Fruit fly (Drosophila melanogaster) S2 (cell line): Measurements from ENCODE around the gene GMF.
A peak's percentile ranks its signal among the peaks of the same experiment; 100 is the strongest.

Source experiments
- CG8478 ChIP-seq: fragments of >200 bp; optimal IDR thresholded peaks from 2 replicates; lab custom pipeline; 2018
- CTCF ChIP-seq, 2 experiments: fragments of >200 bp; optimal IDR thresholded peaks; 2 replicates each; lab custom pipeline; 2018

Gene GMF

dm6 chr2L:16302773-16303279 lies at the start of gene GMF:
TSS of gene GMF (minus strand) at chr2L:16302954.
- TF ChIP-seq CTCF (optimal IDR thresholded peaks at IDR 0.05; lab: Kevin White, UChicago) (peak in 1 of 2 experiments; percentile 18), CG8478 (lab: Kevin White, UChicago) (no peak)

- TF ChIP-seq CTCF (optimal IDR thresholded peaks at IDR 0.05; lab: Kevin White, UChicago): no peak
- TF ChIP-seq CG8478 (lab: Kevin White, UChicago): no peak
Observed at dm6 chr2L:16351805-16352584, 49.2 kb upstream of the GMF start.

dm6 chr2L:16350742-16351568 lies 48.2 kb upstream of the GMF start:
- no peak for TF ChIP-seq CG8478 (lab: Kevin White, UChicago)
- peak in 1 of 2 experiments; percentile 0 for TF ChIP-seq CTCF (optimal IDR thresholded peaks at IDR 0.05; lab: Kevin White, UChicago)

dm6 chr2L:16350160-16350633 lies 47.4 kb upstream of the GMF start:
- no peak for TF ChIP-seq CG8478 (lab: Kevin White, UChicago)
- peak; percentile 71 to 75 for TF ChIP-seq CTCF (optimal IDR thresholded peaks at IDR 0.05; lab: Kevin White, UChicago)

dm6 chr2L:16342224-16342623 lies 39.5 kb upstream of the GMF start, which contains the start of gene CG44405:
TSS of gene CG44405 (minus strand) at chr2L:16342324.
- no peak for TF ChIP-seq CG8478 (lab: Kevin White, UChicago)
- TF ChIP-seq CTCF (optimal IDR thresholded peaks at IDR 0.05; lab: Kevin White, UChicago): no peak

- TF ChIP-seq CG8478 (lab: Kevin White, UChicago): no peak
- no peak for TF ChIP-seq CTCF (optimal IDR thresholded peaks at IDR 0.05; lab: Kevin White, UChicago)
Observed at dm6 chr2L:16340268-16340667, 37.5 kb upstream of the GMF start, which contains the start of gene CG42266. TSS of gene CG42266 (minus strand) at chr2L:16340368.

dm6 chr2L:16337785-16338184 lies 35.0 kb upstream of the GMF start, which contains the start of gene CG31817:
TSS of gene CG31817 (minus strand) at chr2L:16337885.
- TF ChIP-seq CG8478 (lab: Kevin White, UChicago): no peak
- no peak for TF ChIP-seq CTCF (optimal IDR thresholded peaks at IDR 0.05; lab: Kevin White, UChicago)

- TF ChIP-seq CTCF (optimal IDR thresholded peaks at IDR 0.05; lab: Kevin White, UChicago) (no peak), CG8478 (lab: Kevin White, UChicago) (no peak)
Observed at dm6 chr2L:16329625-16330024, 26.9 kb upstream of the GMF start, which contains the start of gene CG4440. TSS of gene CG4440 (plus strand) at chr2L:16329925.

dm6 chr2L:16329102-16329520 lies 26.4 kb upstream of the GMF start, which contains the start of gene mRpL4:
TSS of gene mRpL4 (minus strand) at chr2L:16329132.
- TF ChIP-seq CG8478 (lab: Kevin White, UChicago): no peak
- peak in 1 of 2 experiments; percentile 19 for TF ChIP-seq CTCF (optimal IDR thresholded peaks at IDR 0.05; lab: Kevin White, UChicago)

dm6 chr2L:16326892-16327291 lies 24.1 kb upstream of the GMF start, which contains the start of gene CG4278:
TSS of gene CG4278 (plus strand) at chr2L:16327069.
- TF ChIP-seq CG8478 (lab: Kevin White, UChicago) (no peak), CTCF (optimal IDR thresholded peaks at IDR 0.05; lab: Kevin White, UChicago) (no peak)

- no peak for TF ChIP-seq CTCF (optimal IDR thresholded peaks at IDR 0.05; lab: Kevin White, UChicago)
- TF ChIP-seq CG8478 (lab: Kevin White, UChicago): no peak
Observed at dm6 chr2L:16325515-16326257, 22.9 kb upstream of the GMF start, which contains the start of gene cact. TSS of gene cact (minus strand) at chr2L:16326207.

dm6 chr2L:16324833-16325232 lies 22.1 kb upstream of the GMF start:
- no peak for TF ChIP-seq CTCF (optimal IDR thresholded peaks at IDR 0.05; lab: Kevin White, UChicago)
- no peak for TF ChIP-seq CG8478 (lab: Kevin White, UChicago)

- no peak for TF ChIP-seq CG8478 (lab: Kevin White, UChicago)
- no peak for TF ChIP-seq CTCF (optimal IDR thresholded peaks at IDR 0.05; lab: Kevin White, UChicago)
Observed at dm6 chr2L:16323544-16323943, 20.8 kb upstream of the GMF start.
